Worm (Caenorhabditis elegans) whole organism, L2 larva: ENCODE data around the gene clec-8.
A peak's percentile ranks its signal among the peaks of the same experiment; 100 is the strongest.

Experiments
- C34F6.9 ChIP-seq: fragments of 150-350 bp; optimal IDR thresholded peaks from 2 replicates; lab custom pipeline; 2014; ENCODE audit warnings: missing biosample characterization, missing genetic modification characterization
- F13H6.1 ChIP-seq: sonication (generic microtip); optimal IDR thresholded peaks from 2 replicates; lab custom pipeline; 2016; ENCODE audit warnings: missing genetic modification characterization, missing compliant biosample characterization
- R02D3.7 ChIP-seq: fragments of 150-350 bp; optimal IDR thresholded peaks from 2 replicates; lab custom pipeline; 2014; ENCODE audit warnings: missing biosample characterization, missing genetic modification characterization
- Y55F3AM.14 ChIP-seq: fragments of 200-800 bp; sonication (Bioruptor generic); optimal IDR thresholded peaks from 2 replicates; lab custom pipeline; 2018; ENCODE audit warnings: mild to moderate bottlenecking, missing genetic modification characterization, missing compliant biosample characterization
- ZK546.5 ChIP-seq: sonication (generic microtip); optimal IDR thresholded peaks from 2 replicates; lab custom pipeline; 2017; ENCODE audit warnings: missing biosample characterization, missing genetic modification characterization
- ama-1 ChIP-seq: fragments of 150-350 bp; optimal IDR thresholded peaks from 2 replicates; lab custom pipeline; 2018; ENCODE audit warnings: inconsistent platforms
- blmp-1 ChIP-seq: sonication (generic microtip); optimal IDR thresholded peaks from 2 replicates; lab custom pipeline; 2017; ENCODE audit warnings: missing genetic modification characterization, mild to moderate bottlenecking, missing compliant biosample characterization, antibody characterized with exemption, moderate library complexity; ENCODE audit not compliant: insufficient read depth
- ceh-16 ChIP-seq: fragments of 150-350 bp; optimal IDR thresholded peaks from 2 replicates; lab custom pipeline; 2014; ENCODE audit warnings: missing biosample characterization, missing genetic modification characterization
- ceh-82 ChIP-seq: fragments of 150-350 bp; optimal IDR thresholded peaks from 2 replicates; lab custom pipeline; 2014; ENCODE audit warnings: missing biosample characterization, missing genetic modification characterization
- dmd-4 ChIP-seq: sonication (generic microtip); optimal IDR thresholded peaks from 2 replicates; lab custom pipeline; 2017; ENCODE audit warnings: missing biosample characterization, missing genetic modification characterization
- egl-27 ChIP-seq: sonication (generic microtip); optimal IDR thresholded peaks from 3 replicates; lab custom pipeline; 2017; ENCODE audit warnings: missing biosample characterization, missing genetic modification reagents, missing genetic modification characterization
- elt-1 ChIP-seq: fragments of 150-350 bp; optimal IDR thresholded peaks from 2 replicates; lab custom pipeline; 2014; ENCODE audit warnings: missing biosample characterization, missing genetic modification characterization
- elt-3 ChIP-seq: sonication (generic microtip); optimal IDR thresholded peaks from 2 replicates; lab custom pipeline; 2017; ENCODE audit warnings: missing biosample characterization, missing genetic modification characterization
- fos-1 ChIP-seq: fragments of 150-350 bp; optimal IDR thresholded peaks from 2 replicates; lab custom pipeline; 2014; ENCODE audit warnings: missing biosample characterization, missing genetic modification characterization
- gmeb-1 ChIP-seq: fragments of 150-350 bp; optimal IDR thresholded peaks from 2 replicates; lab custom pipeline; 2014; ENCODE audit warnings: missing biosample characterization, missing genetic modification characterization
- lin-11 ChIP-seq: fragments of 150-350 bp; sonication (generic microtip); optimal IDR thresholded peaks from 2 replicates; lab custom pipeline; 2014; ENCODE audit warnings: missing biosample characterization, missing genetic modification characterization, inconsistent platforms, mixed read lengths
- lsy-2 ChIP-seq, 2 experiments: fragments of 150-350 bp in 1 of 2; sonication (generic microtip) in 1 of 2; optimal IDR thresholded peaks; 2 replicates each; lab custom pipeline; 2014 to 2017; ENCODE audit warnings: missing biosample characterization in 2 of 2, missing genetic modification characterization in 2 of 2
- mbf-1 ChIP-seq: sonication (generic microtip); optimal IDR thresholded peaks from 2 replicates; lab custom pipeline; 2017; ENCODE audit warnings: missing biosample characterization, missing genetic modification characterization
- mdl-1 ChIP-seq, 2 experiments: fragments of 150-350 bp in 1 of 2; sonication (generic microtip) in 1 of 2; optimal IDR thresholded peaks; 2 replicates each; lab custom pipeline; 2017; ENCODE audit warnings: missing biosample characterization in 2 of 2, missing genetic modification characterization in 2 of 2
- nhr-10 ChIP-seq: sonication (generic microtip); optimal IDR thresholded peaks from 2 replicates; lab custom pipeline; 2017; ENCODE audit warnings: missing biosample characterization, missing genetic modification characterization
- nhr-11 ChIP-seq: fragments of 150-350 bp; optimal IDR thresholded peaks from 2 replicates; lab custom pipeline; 2014; ENCODE audit warnings: missing biosample characterization, missing genetic modification characterization
- nhr-12 ChIP-seq: fragments of 150-350 bp; optimal IDR thresholded peaks from 2 replicates; lab custom pipeline; 2014; ENCODE audit warnings: missing biosample characterization, missing genetic modification characterization
- nhr-129 ChIP-seq: fragments of 150-350 bp; optimal IDR thresholded peaks from 2 replicates; lab custom pipeline; 2014; ENCODE audit warnings: missing biosample characterization, missing genetic modification characterization
- nhr-21 ChIP-seq: fragments of 150-350 bp; optimal IDR thresholded peaks from 2 replicates; lab custom pipeline; 2014; ENCODE audit warnings: missing biosample characterization, missing genetic modification characterization
- nhr-23 ChIP-seq: fragments of 150-350 bp; optimal IDR thresholded peaks from 2 replicates; lab custom pipeline; 2014; ENCODE audit warnings: missing biosample characterization, missing genetic modification reagents, missing genetic modification characterization
- nhr-237 ChIP-seq: fragments of 150-350 bp; optimal IDR thresholded peaks from 2 replicates; lab custom pipeline; 2014; ENCODE audit warnings: missing biosample characterization, missing genetic modification characterization
- nhr-25 ChIP-seq: fragments of 150-350 bp; sonication (generic microtip); optimal IDR thresholded peaks from 3 replicates; lab custom pipeline; 2014; ENCODE audit warnings: missing biosample characterization, missing genetic modification characterization
- nhr-77 ChIP-seq: fragments of 150-350 bp; optimal IDR thresholded peaks from 2 replicates; lab custom pipeline; 2014; ENCODE audit warnings: missing biosample characterization, missing genetic modification characterization
- skn-1 ChIP-seq: sonication (generic microtip); optimal IDR thresholded peaks from 2 replicates; lab custom pipeline; 2017; ENCODE audit warnings: missing biosample characterization, missing genetic modification characterization
- sma-3 ChIP-seq: sonication (generic microtip); optimal IDR thresholded peaks from 2 replicates; lab custom pipeline; 2016; ENCODE audit warnings: missing genetic modification reagents, missing genetic modification characterization, missing compliant biosample characterization
- sma-9 ChIP-seq, 2 experiments: fragments of 150-350 bp in 1 of 2; sonication (generic microtip) in 1 of 2; optimal IDR thresholded peaks; 2 replicates each; lab custom pipeline; 2014 to 2016; ENCODE audit warnings: missing genetic modification characterization in 2 of 2, mild to moderate bottlenecking in 1 of 2, missing biosample characterization in 1 of 2, missing compliant biosample characterization in 1 of 2, missing genetic modification reagents in 1 of 2, moderate library complexity in 1 of 2
- unc-55 ChIP-seq: fragments of 150-350 bp; sonication (generic microtip); optimal IDR thresholded peaks from 3 replicates; lab custom pipeline; 2014; ENCODE audit warnings: missing biosample characterization, missing genetic modification reagents, missing genetic modification characterization
- zag-1 ChIP-seq: fragments of 150-350 bp; optimal IDR thresholded peaks from 2 replicates; lab custom pipeline; 2014; ENCODE audit warnings: missing biosample characterization, missing genetic modification characterization
- ztf-1 ChIP-seq: fragments of 200-800 bp; sonication (Bioruptor generic); conservative IDR thresholded peaks from 2 replicates; pipeline ENCODE4 v1.3.6; 2022; ENCODE audit warnings: missing genetic modification characterization, missing compliant biosample characterization
- ztf-11 ChIP-seq: sonication (generic microtip); optimal IDR thresholded peaks from 2 replicates; lab custom pipeline; 2017; ENCODE audit warnings: missing biosample characterization, missing genetic modification characterization
- ztf-4 ChIP-seq: fragments of 150-350 bp; optimal IDR thresholded peaks from 2 replicates; lab custom pipeline; 2014; ENCODE audit warnings: missing biosample characterization, missing genetic modification characterization

The clec-8 gene

ce11 chrII:12621908-12622566 lies 44.2 kb upstream of the clec-8 start, which contains the start of gene nspe-8:
nspe-8 (minus strand) TSS chrII:12621958.
- TF ChIP-seq nhr-25 (tag; lab: Kevin White, UChicago) (peak; percentile 68), sma-3 (GFP tag; lab: Kevin White, UChicago) (peak; percentile 82), egl-27 (tag; lab: Kevin White, UChicago) (no peak), Y55F3AM.14 (GFP tag; lab: Kevin White, UChicago) (no peak), nhr-237 (tag; lab: Kevin White, UChicago) (no peak), ztf-11 (no peak), mdl-1 (tag; optimal IDR thresholded peaks at IDR 0.05; lab: Kevin White, UChicago) (peak; percentile 30 to 41), R02D3.7 (tag; lab: Kevin White, UChicago) (no peak), nhr-10 (no peak), sma-9 (GFP tag; optimal IDR thresholded peaks at IDR 0.05; lab: Kevin White, UChicago) (peak; percentile 97), sma-9 (tag; optimal IDR thresholded peaks at IDR 0.05; lab: Kevin White, UChicago) (no peak), ztf-1 (GFP tag; lab: Robert Waterston, UW) (no peak), fos-1 (peak; percentile 10), ceh-82 (tag; lab: Kevin White, UChicago) (no peak), ZK546.5 (tag; lab: Kevin White, UChicago) (no peak), nhr-21 (tag; lab: Kevin White, UChicago) (peak; percentile 86), gmeb-1 (tag; lab: Kevin White, UChicago) (peak; percentile 50), lin-11 (tag; lab: Kevin White, UChicago) (no peak), nhr-129 (tag; lab: Kevin White, UChicago) (peak; percentile 46)

ce11 chrII:12620764-12621163 lies 42.9 kb upstream of the clec-8 start, which contains the start of gene nspe-1:
nspe-1 (minus strand) TSS chrII:12620864.
- no peak for TF ChIP-seq nhr-21 (tag; lab: Kevin White, UChicago)
- TF ChIP-seq unc-55 (GFP tag; lab: Kevin White, UChicago): no peak
- no peak for TF ChIP-seq zag-1 (tag; lab: Kevin White, UChicago)
- no peak for TF ChIP-seq elt-1 (tag; lab: Kevin White, UChicago)
- TF ChIP-seq blmp-1 (tag; lab: Kevin White, UChicago): no peak
- no peak for TF ChIP-seq Y55F3AM.14 (GFP tag; lab: Kevin White, UChicago)
- TF ChIP-seq ZK546.5 (tag; lab: Kevin White, UChicago): no peak
- no peak for TF ChIP-seq nhr-129 (tag; lab: Kevin White, UChicago)
- TF ChIP-seq, all 48 proteins: peak for 0

- TF ChIP-seq elt-3 (tag; lab: Kevin White, UChicago): no peak
Measured at ce11 chrII:12619288-12619687, 41.4 kb upstream of the clec-8 start, which contains the start of gene nspe-2. nspe-2 (minus strand) TSS chrII:12619388.

- TF ChIP-seq mdl-1 (tag; optimal IDR thresholded peaks at IDR 0.05; lab: Kevin White, UChicago) (no peak), nhr-23 (tag; lab: Kevin White, UChicago) (no peak), nhr-77 (tag; lab: Kevin White, UChicago) (no peak), ceh-16 (no peak), unc-55 (GFP tag; lab: Kevin White, UChicago) (no peak), ztf-4 (no peak), ama-1 (lab: Kevin White, UChicago) (no peak), skn-1 (tag; lab: Kevin White, UChicago) (no peak), nhr-12 (tag; lab: Kevin White, UChicago) (no peak), mbf-1 (no peak), nhr-11 (tag; lab: Kevin White, UChicago) (no peak), lsy-2 (tag; optimal IDR thresholded peaks at IDR 0.05; lab: Kevin White, UChicago) (no peak), F13H6.1 (tag; lab: Kevin White, UChicago) (no peak), ztf-11 (no peak), blmp-1 (tag; lab: Kevin White, UChicago) (no peak), C34F6.9 (no peak), dmd-4 (no peak)
Measured at ce11 chrII:12617586-12617985, 39.7 kb upstream of the clec-8 start, which contains the start of gene nspe-3. nspe-3 (plus strand) TSS chrII:12617886.
